Fruit fly (Drosophila melanogaster): ENCODE measurements around the gene Sarm.

DNA sequence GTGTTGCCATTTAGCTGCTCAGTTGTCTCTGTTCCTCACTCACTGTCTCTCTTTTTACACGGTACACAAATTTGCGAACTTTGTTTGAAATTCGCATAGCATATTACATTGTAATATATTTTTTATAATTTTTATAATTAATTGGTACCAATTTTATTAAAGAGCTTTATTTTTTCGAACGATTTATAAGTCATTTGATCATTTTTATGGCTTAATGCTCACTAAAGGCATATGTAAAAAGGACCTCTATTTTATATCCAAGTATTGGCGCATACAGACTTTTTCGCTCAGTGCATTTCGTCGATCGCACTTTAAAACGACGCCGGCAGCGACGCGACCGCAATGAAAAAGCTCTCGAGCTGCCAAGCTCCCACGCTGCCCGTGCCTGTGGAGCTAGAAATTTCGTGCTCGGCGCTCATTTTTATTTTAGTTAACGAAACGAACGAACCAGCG, 32.5 kb downstream of the Sarm start:
- peak; percentile 95 for TF ChIP-seq org-1 (GFP tag; optimal IDR thresholded peaks at IDR 0.05)
- peak; percentile 95 for TF ChIP-seq CG14014 (GFP tag; IDR thresholded peaks at IDR 0.05)

Data from whole organism, embryonic.